Fruit fly (Drosophila melanogaster) whole organism, wandering third instar larva: ENCODE results near the gene obst-H.

Experiments
- Hr78 ChIP-seq: fragments of >200 bp; optimal IDR thresholded peaks from 2 replicates; lab custom pipeline; 2017; ENCODE audit warnings: missing biosample characterization, missing genetic modification characterization
- Jra ChIP-seq: sonication (Bioruptor generic); optimal IDR thresholded peaks from 2 replicates; lab custom pipeline; 2016; ENCODE audit warnings: missing biosample characterization, missing genetic modification characterization
- Rel ChIP-seq, 2 experiments: fragments of 200-800 bp; sonication (Bioruptor generic) in 1 of 2; optimal IDR thresholded peaks; 2 replicates in 1 of 2; 3 replicates in 1 of 2; lab custom pipeline; 2016 to 2019; ENCODE audit warnings: mild to moderate bottlenecking in 2 of 2, missing biosample characterization in 2 of 2, missing genetic modification characterization in 2 of 2, moderate library complexity in 1 of 2
- br ChIP-seq: fragments of 200-800 bp; sonication (Bioruptor generic); optimal IDR thresholded peaks from 2 replicates; lab custom pipeline; 2016; ENCODE audit warnings: missing biosample characterization, missing genetic modification characterization
- brk ChIP-seq: fragments of 200-800 bp; sonication (Bioruptor generic); optimal IDR thresholded peaks from 2 replicates; lab custom pipeline; 2016; ENCODE audit warnings: missing biosample characterization, mild to moderate bottlenecking, missing genetic modification characterization
- lola ChIP-seq: fragments of >200 bp; optimal IDR thresholded peaks from 2 replicates; lab custom pipeline; 2017; ENCODE audit warnings: missing biosample characterization, missing genetic modification characterization
- pan ChIP-seq: fragments of >200 bp; optimal IDR thresholded peaks from 2 replicates; lab custom pipeline; 2017
- psq ChIP-seq: fragments of 200-800 bp; sonication (Bioruptor generic); optimal IDR thresholded peaks from 3 replicates; lab custom pipeline; 2017; ENCODE audit warnings: missing biosample characterization, mild to moderate bottlenecking, missing genetic modification characterization, moderate library complexity
- tai ChIP-seq: sonication (Bioruptor generic); optimal IDR thresholded peaks from 2 replicates; lab custom pipeline; 2016; ENCODE audit warnings: missing biosample characterization, missing genetic modification characterization

DNA sequence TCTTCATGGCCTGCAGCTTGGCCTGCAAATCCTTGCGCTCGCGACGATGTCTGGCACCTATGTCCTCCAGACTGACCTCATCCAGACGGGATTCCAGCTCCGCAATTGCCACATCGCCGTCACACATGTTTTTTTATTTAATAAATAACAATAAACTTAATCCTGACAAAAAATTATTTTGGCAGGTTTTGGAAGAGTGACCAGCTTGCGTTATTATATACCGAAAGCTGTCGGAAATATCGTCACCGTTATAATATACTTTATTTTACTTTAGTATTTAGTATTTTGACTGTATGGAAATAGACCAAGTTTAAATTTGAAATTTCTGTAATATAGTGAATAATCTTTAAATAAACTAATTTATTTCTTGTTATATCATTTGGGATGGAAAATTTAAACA, 24.4 kb downstream of the obst-H start, which contains the start of gene CG7857:
- no peak for TF ChIP-seq br (GFP tag; lab: Kevin White, UChicago)
- no peak for TF ChIP-seq Jra
- TF ChIP-seq pan = no peak
- no peak for TF ChIP-seq tai (GFP tag; lab: Kevin White, UChicago)
- TF ChIP-seq Rel (GFP tag; optimal IDR thresholded peaks at IDR 0.05; lab: Kevin White, UChicago) = no peak
- TF ChIP-seq Rel (tag; optimal IDR thresholded peaks at IDR 0.05; lab: Kevin White, UChicago) = peak; percentile 29
- TF ChIP-seq psq = no peak
- TF ChIP-seq Hr78 (GFP tag; lab: Kevin White, UChicago) = no peak
- TF ChIP-seq lola (GFP tag; lab: Kevin White, UChicago) = no peak
- no peak for TF ChIP-seq brk (GFP tag; lab: Kevin White, UChicago)
